In genomic region chr3R:24099039-24100026, dm6 we compare ENCODE assay signal across 1 fruit fly cellular context.
TF ChIP-seq lines count a peak whose summit lies in the region.

No protein-coding gene starts in this region.

TF ChIP-seq in whole organism, embryonic, 481 proteins besides CTCF, POLR2A, EP300 and RAD21 (continued from another document and continues in another):
- no peak for TF ChIP-seq wek (GFP tag; optimal IDR thresholded peaks at IDR 0.05; lab: Kevin White, UChicago)
- peak; percentile 59; the same call in 1 of the 2 replicates for TF ChIP-seq MBD-R2 (GFP tag; IDR thresholded peaks at IDR 0.05; lab: Robert Waterston, UW)
- TF ChIP-seq otp (GFP tag; IDR thresholded peaks at IDR 0.05; lab: Robert Waterston, UW): peak; percentile 72; the same call in 2 of the 3 replicates
- TF ChIP-seq CG10565 (GFP tag; optimal IDR thresholded peaks at IDR 0.05; lab: Kevin White, UChicago): no peak
- peak; percentile 54 for TF ChIP-seq CG9817 (tag; optimal IDR thresholded peaks at IDR 0.05; lab: Kevin White, UChicago)
- TF ChIP-seq CG17802 (tag; optimal IDR thresholded peaks at IDR 0.05; lab: Kevin White, UChicago): peak; percentile 45
- peak; percentile 59 for TF ChIP-seq CG31388 (GFP tag; optimal IDR thresholded peaks at IDR 0.05; lab: Kevin White, UChicago)
- no peak for TF ChIP-seq z (GFP tag; IDR thresholded peaks at IDR 0.05; lab: Robert Waterston, UW)
- TF ChIP-seq CG15479 (GFP tag; optimal IDR thresholded peaks at IDR 0.05; lab: Kevin White, UChicago): no peak
- peak; percentile 77 for TF ChIP-seq oc (tag; optimal IDR thresholded peaks at IDR 0.05; lab: Kevin White, UChicago)
- peak; percentile 72 for TF ChIP-seq gsb (GFP tag; IDR thresholded peaks at IDR 0.05; lab: Robert Waterston, UW)
- peak; percentile 44; the same call in 1 of the 2 replicates for TF ChIP-seq CG43689 (GFP tag; IDR thresholded peaks at IDR 0.05; lab: Robert Waterston, UW)
- peak; percentile 36 for TF ChIP-seq MTF-1 (GFP tag; optimal IDR thresholded peaks at IDR 0.05; lab: Kevin White, UChicago; ENCODE audit: borderline replicate concordance)
- peak; percentile 64 for TF ChIP-seq E2f2 (GFP tag; IDR thresholded peaks at IDR 0.05; lab: Robert Waterston, UW)
- TF ChIP-seq CG15073 (GFP tag; optimal IDR thresholded peaks at IDR 0.05; lab: Kevin White, UChicago): no peak
- peak; percentile 74 for TF ChIP-seq pho (GFP tag; optimal IDR thresholded peaks at IDR 0.05; lab: Kevin White, UChicago)
- peak; percentile 60 for TF ChIP-seq dimm (GFP tag; IDR thresholded peaks at IDR 0.05; lab: Robert Waterston, UW)
- no peak for TF ChIP-seq CG17612 (GFP tag; IDR thresholded peaks at IDR 0.05; lab: Robert Waterston, UW)
- TF ChIP-seq pita (GFP tag; optimal IDR thresholded peaks at IDR 0.05; lab: Kevin White, UChicago): no peak
- TF ChIP-seq BEAF-32 (GFP tag; optimal IDR thresholded peaks at IDR 0.05; lab: Kevin White, UChicago): no peak
- TF ChIP-seq Mrtf (GFP tag; IDR thresholded peaks at IDR 0.05; lab: Robert Waterston, UW): peak; percentile 81
- no peak for TF ChIP-seq pfk (GFP tag; optimal IDR thresholded peaks at IDR 0.05; lab: Kevin White, UChicago)
- peak; percentile 94 for TF ChIP-seq row (GFP tag; IDR thresholded peaks at IDR 0.05; lab: Robert Waterston, UW)
- no peak for TF ChIP-seq amos (GFP tag; IDR thresholded peaks at IDR 0.05; lab: Robert Waterston, UW; ENCODE audit: partially characterized antibody)
- TF ChIP-seq lbe (GFP tag; optimal IDR thresholded peaks at IDR 0.05; lab: Kevin White, UChicago): peak; percentile 58
- TF ChIP-seq caup (GFP tag; optimal IDR thresholded peaks at IDR 0.05; lab: Kevin White, UChicago; ENCODE audit: severe bottlenecking): peak; percentile 73
- TF ChIP-seq CG12219 (GFP tag; optimal IDR thresholded peaks at IDR 0.05; lab: Kevin White, UChicago): peak; percentile 75
- TF ChIP-seq dm (GFP tag; optimal IDR thresholded peaks at IDR 0.05; lab: Kevin White, UChicago): peak; percentile 58
- TF ChIP-seq Sox102F (GFP tag; optimal IDR thresholded peaks at IDR 0.05; lab: Kevin White, UChicago): peak; percentile 85
- no peak for TF ChIP-seq CG17912 (GFP tag; optimal IDR thresholded peaks at IDR 0.05; lab: Kevin White, UChicago)
- TF ChIP-seq CG8089 (GFP tag; optimal IDR thresholded peaks at IDR 0.05; lab: Kevin White, UChicago): peak; percentile 54
- TF ChIP-seq CG17361 (GFP tag; IDR thresholded peaks at IDR 0.05; lab: Robert Waterston, UW): peak; percentile 51
- TF ChIP-seq sob (GFP tag; IDR thresholded peaks at IDR 0.05; lab: Robert Waterston, UW): peak; percentile 91
- peak; percentile 68 for TF ChIP-seq Bteb2 (GFP tag; optimal IDR thresholded peaks at IDR 0.05; lab: Kevin White, UChicago)
- peak; percentile 55 for TF ChIP-seq NC2α (GFP tag; optimal IDR thresholded peaks at IDR 0.05; lab: Kevin White, UChicago)
- peak; percentile 86 for TF ChIP-seq lilli (GFP tag; optimal IDR thresholded peaks at IDR 0.05; lab: Kevin White, UChicago)
- TF ChIP-seq Abd-B (GFP tag; optimal IDR thresholded peaks at IDR 0.05; lab: Kevin White, UChicago): peak; percentile 80
- no peak for TF ChIP-seq tll (GFP tag; optimal IDR thresholded peaks at IDR 0.05; lab: Kevin White, UChicago)
- TF ChIP-seq CG9437 (GFP tag; optimal IDR thresholded peaks at IDR 0.05; lab: Kevin White, UChicago): peak; percentile 26
- TF ChIP-seq sens (GFP tag; lab: Kevin White, UChicago): peak; percentile 96
- peak; percentile 52; the same call in 2 of the 3 replicates for TF ChIP-seq jigr1 (GFP tag; IDR thresholded peaks at IDR 0.05; lab: Robert Waterston, UW)
- peak; percentile 78 for TF ChIP-seq crc (GFP tag; optimal IDR thresholded peaks at IDR 0.05; lab: Kevin White, UChicago)
- peak; percentile 85 for TF ChIP-seq seq (GFP tag; IDR thresholded peaks at IDR 0.05; lab: Robert Waterston, UW)
- TF ChIP-seq salm (tag; optimal IDR thresholded peaks at IDR 0.05; lab: Kevin White, UChicago): no peak
- TF ChIP-seq CG4730 (GFP tag; IDR thresholded peaks at IDR 0.05; lab: Robert Waterston, UW): peak; percentile 73
- peak; percentile 82 to 83 for TF ChIP-seq dpn (GFP tag; optimal IDR thresholded peaks at IDR 0.05; lab: Kevin White, UChicago)
- TF ChIP-seq CG18599 (GFP tag; optimal IDR thresholded peaks at IDR 0.05; lab: Kevin White, UChicago): peak; percentile 80
- TF ChIP-seq nerfin-1 (tag; optimal IDR thresholded peaks at IDR 0.05; lab: Kevin White, UChicago): peak; percentile 18
- peak; percentile 66 for TF ChIP-seq Dip3 (GFP tag; optimal IDR thresholded peaks at IDR 0.05; lab: Kevin White, UChicago)
- peak; percentile 77 for TF ChIP-seq esg (GFP tag; conservative IDR thresholded peaks at IDR 0.05; lab: Robert Waterston, UW)
- peak; percentile 71 for TF ChIP-seq CG11398 (GFP tag; optimal IDR thresholded peaks at IDR 0.05; lab: Kevin White, UChicago)
- TF ChIP-seq gro (GFP tag; optimal IDR thresholded peaks at IDR 0.05; lab: Kevin White, UChicago): peak; percentile 70
- peak; percentile 69 for TF ChIP-seq Side (GFP tag; optimal IDR thresholded peaks at IDR 0.05; lab: Kevin White, UChicago)
- TF ChIP-seq tio (GFP tag; optimal IDR thresholded peaks at IDR 0.05; lab: Kevin White, UChicago): peak; percentile 80
- TF ChIP-seq mirr (GFP tag; optimal IDR thresholded peaks at IDR 0.05; lab: Kevin White, UChicago): peak; percentile 26
- TF ChIP-seq crp (GFP tag; optimal IDR thresholded peaks at IDR 0.05; lab: Kevin White, UChicago): no peak
- peak; percentile 65 for TF ChIP-seq CG15514 (GFP tag; optimal IDR thresholded peaks at IDR 0.05; lab: Kevin White, UChicago)
- TF ChIP-seq lmd (GFP tag; IDR thresholded peaks at IDR 0.05; lab: Robert Waterston, UW): peak; percentile 87
- TF ChIP-seq Spps (tag; optimal IDR thresholded peaks at IDR 0.05; lab: Kevin White, UChicago): peak; percentile 19
- no peak for TF ChIP-seq CG7987 (GFP tag; optimal IDR thresholded peaks at IDR 0.05; lab: Kevin White, UChicago)
- no peak for TF ChIP-seq nom (GFP tag; optimal IDR thresholded peaks at IDR 0.05; lab: Kevin White, UChicago)
- TF ChIP-seq Nf-YB (GFP tag; optimal IDR thresholded peaks at IDR 0.05; lab: Kevin White, UChicago): peak; percentile 32
- TF ChIP-seq Sry-δ (GFP tag; optimal IDR thresholded peaks at IDR 0.05; lab: Kevin White, UChicago): peak; percentile 44
- TF ChIP-seq Doc2 (GFP tag; IDR thresholded peaks at IDR 0.05; lab: Robert Waterston, UW): no peak
- TF ChIP-seq ac (GFP tag; optimal IDR thresholded peaks at IDR 0.05; lab: Kevin White, UChicago): peak; percentile 16
- no peak for TF ChIP-seq CG6683 (GFP tag; optimal IDR thresholded peaks at IDR 0.05; lab: Kevin White, UChicago)
- peak; percentile 80 for TF ChIP-seq zfh1 (GFP tag; IDR thresholded peaks at IDR 0.05; lab: Robert Waterston, UW)
- peak; percentile 62 for TF ChIP-seq Six4 (GFP tag; optimal IDR thresholded peaks at IDR 0.05; lab: Kevin White, UChicago)
- TF ChIP-seq Oli (tag; optimal IDR thresholded peaks at IDR 0.05; lab: Kevin White, UChicago): peak; percentile 82
- TF ChIP-seq CG8478 (optimal IDR thresholded peaks at IDR 0.05; lab: Kevin White, UChicago): no peak
- TF ChIP-seq BtbVII (GFP tag; optimal IDR thresholded peaks at IDR 0.05; lab: Kevin White, UChicago): peak; percentile 41
- peak; percentile 71 for TF ChIP-seq jumu (GFP tag; optimal IDR thresholded peaks at IDR 0.05; lab: Kevin White, UChicago)
- peak; percentile 68; the same call in 2 of the 3 replicates for TF ChIP-seq CG7357 (GFP tag; IDR thresholded peaks at IDR 0.05; lab: Robert Waterston, UW)
- TF ChIP-seq pzg (GFP tag; optimal IDR thresholded peaks at IDR 0.05; lab: Kevin White, UChicago): no peak
- TF ChIP-seq CG14667 (GFP tag; IDR thresholded peaks at IDR 0.05; lab: Robert Waterston, UW): peak; percentile 49; the same call in 1 of the 2 replicates
- no peak for TF ChIP-seq CG5180 (GFP tag; optimal IDR thresholded peaks at IDR 0.05; lab: Kevin White, UChicago)
- peak; percentile 21 for TF ChIP-seq Vsx1 (GFP tag; optimal IDR thresholded peaks at IDR 0.05; lab: Kevin White, UChicago)
- TF ChIP-seq CG11696 (GFP tag; IDR thresholded peaks at IDR 0.05; lab: Robert Waterston, UW): peak; percentile 68
- TF ChIP-seq Dfd (GFP tag; optimal IDR thresholded peaks at IDR 0.05; lab: Kevin White, UChicago): no peak
- TF ChIP-seq CG33557 (GFP tag; optimal IDR thresholded peaks at IDR 0.05; lab: Kevin White, UChicago): no peak
- TF ChIP-seq kni (GFP tag; optimal IDR thresholded peaks at IDR 0.05; lab: Kevin White, UChicago): no peak
- peak; percentile 63 for TF ChIP-seq CG9215 (GFP tag; IDR thresholded peaks at IDR 0.05; lab: Robert Waterston, UW)
- TF ChIP-seq CG10209 (GFP tag; optimal IDR thresholded peaks at IDR 0.05; lab: Kevin White, UChicago): peak; percentile 81
- peak; percentile 74 for TF ChIP-seq CG17328 (GFP tag; IDR thresholded peaks at IDR 0.05; lab: Robert Waterston, UW)
- TF ChIP-seq bowl (GFP tag; IDR thresholded peaks at IDR 0.05; lab: Robert Waterston, UW): 0 out of 2 replicates have a peak, but pooled peaks have one; percentile 50
- peak; percentile 9 for TF ChIP-seq zf30C (GFP tag; optimal IDR thresholded peaks at IDR 0.05; lab: Kevin White, UChicago)
- TF ChIP-seq Awh (GFP tag; IDR thresholded peaks at IDR 0.05; lab: Robert Waterston, UW): peak; percentile 70; the same call in 1 of the 2 replicates
- TF ChIP-seq CG30431 (GFP tag; optimal IDR thresholded peaks at IDR 0.05; lab: Kevin White, UChicago): peak; percentile 69
- no peak for TF ChIP-seq tna (GFP tag; IDR thresholded peaks at IDR 0.05; lab: Robert Waterston, UW; ENCODE audit: partially characterized antibody)
- TF ChIP-seq h (optimal IDR thresholded peaks at IDR 0.05; lab: Kevin White, UChicago): no peak
- no peak for TF ChIP-seq CG17186 (GFP tag; optimal IDR thresholded peaks at IDR 0.05; lab: Kevin White, UChicago)
- peak; percentile 67 for TF ChIP-seq CG3281 (GFP tag; optimal IDR thresholded peaks at IDR 0.05; lab: Kevin White, UChicago)
- peak; percentile 18 for TF ChIP-seq CG10462 (GFP tag; optimal IDR thresholded peaks at IDR 0.05; lab: Kevin White, UChicago)
- TF ChIP-seq Bdp1 (GFP tag; optimal IDR thresholded peaks at IDR 0.05; lab: Kevin White, UChicago): peak; percentile 71
- TF ChIP-seq Ssrp (tag; optimal IDR thresholded peaks at IDR 0.05; lab: Kevin White, UChicago): peak; percentile 73
- TF ChIP-seq CG4707 (GFP tag; optimal IDR thresholded peaks at IDR 0.05; lab: Kevin White, UChicago): peak; percentile 30
- no peak for TF ChIP-seq yki (optimal IDR thresholded peaks at IDR 0.05; lab: Kevin White, UChicago)
- TF ChIP-seq CG7963 (GFP tag; IDR thresholded peaks at IDR 0.05; lab: Robert Waterston, UW; ENCODE audit: partially characterized antibody): no peak
- TF ChIP-seq ken (GFP tag; IDR thresholded peaks at IDR 0.05; lab: Robert Waterston, UW): peak; percentile 68; the same call in 2 of the 3 replicates
- peak; percentile 80 for TF ChIP-seq al (GFP tag; IDR thresholded peaks at IDR 0.05; lab: Robert Waterston, UW)
- TF ChIP-seq CG2712 (tag; optimal IDR thresholded peaks at IDR 0.05; lab: Kevin White, UChicago): peak; percentile 82
- no peak for TF ChIP-seq Dip2 (GFP tag; IDR thresholded peaks at IDR 0.05; lab: Robert Waterston, UW)
- peak; percentile 75 for TF ChIP-seq CG12391 (tag; optimal IDR thresholded peaks at IDR 0.05; lab: Kevin White, UChicago)
- TF ChIP-seq CG9727 (GFP tag; optimal IDR thresholded peaks at IDR 0.05; lab: Kevin White, UChicago): peak; percentile 76
- TF ChIP-seq dmrt99B (tag; optimal IDR thresholded peaks at IDR 0.05; lab: Kevin White, UChicago): peak; percentile 80
- TF ChIP-seq Aef1 (GFP tag; IDR thresholded peaks at IDR 0.05; lab: Robert Waterston, UW): peak; percentile 85
- no peak for TF ChIP-seq CG7745 (tag; optimal IDR thresholded peaks at IDR 0.05; lab: Kevin White, UChicago)
- no peak for TF ChIP-seq CG6791 (GFP tag; IDR thresholded peaks at IDR 0.05; lab: Robert Waterston, UW; ENCODE audit: partially characterized antibody)
- peak; percentile 50 for TF ChIP-seq CG14710 (tag; optimal IDR thresholded peaks at IDR 0.05; lab: Kevin White, UChicago)
- TF ChIP-seq E2f1 (GFP tag; IDR thresholded peaks at IDR 0.05; lab: Robert Waterston, UW): peak; percentile 81
- 0 out of 2 replicates have a peak, but pooled peaks have one; percentile 54 for TF ChIP-seq sim (GFP tag; IDR thresholded peaks at IDR 0.05; lab: Robert Waterston, UW)
- TF ChIP-seq CG4282 (GFP tag; optimal IDR thresholded peaks at IDR 0.05; lab: Kevin White, UChicago): peak; percentile 62
- TF ChIP-seq CG12942 (GFP tag; optimal IDR thresholded peaks at IDR 0.05; lab: Kevin White, UChicago): peak; percentile 72
- TF ChIP-seq CG13296 (GFP tag; optimal IDR thresholded peaks at IDR 0.05; lab: Kevin White, UChicago): peak; percentile 37
- peak; percentile 37 for TF ChIP-seq CrebB (tag; optimal IDR thresholded peaks at IDR 0.05; lab: Kevin White, UChicago)
- no peak for TF ChIP-seq fru (optimal IDR thresholded peaks at IDR 0.05; lab: Kevin White, UChicago)
- peak; percentile 90 for TF ChIP-seq CG2120 (GFP tag; optimal IDR thresholded peaks at IDR 0.05; lab: Kevin White, UChicago)
- peak; percentile 84 for TF ChIP-seq CG13624 (GFP tag; optimal IDR thresholded peaks at IDR 0.05; lab: Kevin White, UChicago)
- peak; percentile 59 for TF ChIP-seq CG10267 (tag; optimal IDR thresholded peaks at IDR 0.05; lab: Kevin White, UChicago)
- TF ChIP-seq nau (GFP tag; optimal IDR thresholded peaks at IDR 0.05; lab: Kevin White, UChicago): peak; percentile 49
- peak; percentile 79 for TF ChIP-seq sisA (GFP tag; IDR thresholded peaks at IDR 0.05; lab: Robert Waterston, UW)
- TF ChIP-seq pb (GFP tag; optimal IDR thresholded peaks at IDR 0.05; lab: Kevin White, UChicago): peak; percentile 69
- TF ChIP-seq Gsc (GFP tag; IDR thresholded peaks at IDR 0.05; lab: Robert Waterston, UW): peak; percentile 43; the same call in 1 of the 2 replicates
- TF ChIP-seq NK7.1 (GFP tag; optimal IDR thresholded peaks at IDR 0.05; lab: Kevin White, UChicago): peak; percentile 69
- TF ChIP-seq Rx (GFP tag; IDR thresholded peaks at IDR 0.05; lab: Robert Waterston, UW): peak; percentile 44; the same call in 1 of the 2 replicates
- no peak for TF ChIP-seq ftz-f1 (GFP tag; optimal IDR thresholded peaks at IDR 0.05; lab: Kevin White, UChicago)
- peak; percentile 88 for TF ChIP-seq dysf (GFP tag; IDR thresholded peaks at IDR 0.05; lab: Robert Waterston, UW)
- no peak for TF ChIP-seq Doc3 (GFP tag; IDR thresholded peaks at IDR 0.05; lab: Robert Waterston, UW; ENCODE audit: partially characterized antibody)
- TF ChIP-seq hb (GFP tag; IDR thresholded peaks at IDR 0.05; lab: Robert Waterston, UW; ENCODE audit: partially characterized antibody): no peak
- TF ChIP-seq CG1832 (GFP tag; optimal IDR thresholded peaks at IDR 0.05; lab: Kevin White, UChicago): no peak
- peak; percentile 44; the same call in 1 of the 2 replicates for TF ChIP-seq ham (GFP tag; IDR thresholded peaks at IDR 0.05; lab: Robert Waterston, UW)
